Fruit fly (Drosophila melanogaster) whole organism, embryonic: ENCODE results near the gene capu.
A peak's percentile ranks its signal among the peaks of the same experiment; 100 is the strongest.

Experiments
- ATbp ChIP-seq: fragments of 200-800 bp; sonication (Bioruptor generic); optimal IDR thresholded peaks from 2 replicates; lab custom pipeline; 2017; ENCODE audit warnings: missing biosample characterization, mild to moderate bottlenecking, missing genetic modification characterization, missing genetic modification reagents
- Asciz ChIP-seq: fragments of 200-800 bp; sonication (Bioruptor generic); optimal IDR thresholded peaks from 2 replicates; lab custom pipeline; 2017; ENCODE audit warnings: missing biosample characterization, mild to moderate bottlenecking, missing genetic modification characterization, missing genetic modification reagents
- Awh ChIP-seq: fragments of 200-800 bp; sonication (Bioruptor generic); IDR thresholded peaks from 2 replicates; pipeline ENCODE4, ENCODE4 v1.3.6; 2022; ENCODE audit warnings: missing biosample characterization, missing genetic modification characterization
- CG1024 ChIP-seq: fragments of 200-800 bp; sonication (Bioruptor generic); IDR thresholded peaks from 2 replicates; pipeline ENCODE4 v1.3.6; 2022; ENCODE audit warnings: missing biosample characterization, missing genetic modification characterization
- CG11093 ChIP-seq: fragments of 200-800 bp; sonication (Bioruptor generic); IDR thresholded peaks from 3 replicates; pipeline ENCODE4 v1.3.6; 2022; ENCODE audit warnings: missing biosample characterization, missing genetic modification characterization
- CG13123 ChIP-seq: fragments of 200-800 bp; sonication (Bioruptor generic); optimal IDR thresholded peaks from 2 replicates; lab custom pipeline; 2016; ENCODE audit warnings: missing biosample characterization, missing genetic modification characterization
- CG13296 ChIP-seq: fragments of 200-800 bp; sonication (Bioruptor generic); optimal IDR thresholded peaks from 3 replicates; lab custom pipeline; 2018; ENCODE audit warnings: missing biosample characterization, mild to moderate bottlenecking, missing genetic modification characterization
- CG14050 ChIP-seq: fragments of 200-800 bp; sonication (Bioruptor generic); IDR thresholded peaks from 3 replicates; pipeline ENCODE4 v1.3.6; 2022; ENCODE audit warnings: missing biosample characterization, missing genetic modification characterization
- CG14710 ChIP-seq: fragments of 200-800 bp; sonication (Bioruptor generic); optimal IDR thresholded peaks from 3 replicates; lab custom pipeline; 2019; ENCODE audit warnings: missing biosample characterization, mild to moderate bottlenecking, missing genetic modification characterization, moderate library complexity
- CG15696 ChIP-seq: fragments of 200-800 bp; sonication (Bioruptor generic); optimal IDR thresholded peaks from 2 replicates; lab custom pipeline; 2019; ENCODE audit warnings: missing biosample characterization, mild to moderate bottlenecking, missing genetic modification characterization, moderate library complexity
- CG17568 ChIP-seq: fragments of 200-800 bp; sonication (Bioruptor generic); optimal IDR thresholded peaks from 2 replicates; lab custom pipeline; 2018; ENCODE audit warnings: missing biosample characterization, mild to moderate bottlenecking, missing genetic modification characterization, moderate library complexity
- CG2202 ChIP-seq: fragments of 200-800 bp; sonication (Bioruptor generic); optimal IDR thresholded peaks from 2 replicates; lab custom pipeline; 2018; ENCODE audit warnings: missing biosample characterization, mild to moderate bottlenecking, missing genetic modification characterization
- CG2875 ChIP-seq: fragments of 200-800 bp; sonication (Bioruptor generic); optimal IDR thresholded peaks from 2 replicates; lab custom pipeline; 2017; ENCODE audit warnings: missing biosample characterization, mild to moderate bottlenecking, missing genetic modification characterization, missing genetic modification reagents
- CG31441 ChIP-seq: fragments of 200-800 bp; sonication (Bioruptor generic); IDR thresholded peaks from 2 replicates; pipeline ENCODE4 v1.3.6; 2022; ENCODE audit warnings: missing biosample characterization, missing genetic modification characterization
- CG4424 ChIP-seq: fragments of 200-800 bp; sonication (Bioruptor generic); optimal IDR thresholded peaks from 3 replicates; lab custom pipeline; 2016; ENCODE audit warnings: missing biosample characterization, missing genetic modification characterization
- CG8924 ChIP-seq: fragments of 200-800 bp; optimal IDR thresholded peaks from 3 replicates; lab custom pipeline; 2019; ENCODE audit warnings: missing biosample characterization, mild to moderate bottlenecking, missing genetic modification characterization, moderate library complexity
- CG9727 ChIP-seq: fragments of 200-800 bp; sonication (Bioruptor generic); optimal IDR thresholded peaks from 3 replicates; lab custom pipeline; 2017; ENCODE audit warnings: missing biosample characterization, mild to moderate bottlenecking, missing genetic modification characterization
- Chrac-16 ChIP-seq: fragments of 200-800 bp; sonication (Bioruptor generic); optimal IDR thresholded peaks from 3 replicates; lab custom pipeline; 2016; ENCODE audit warnings: missing biosample characterization, missing genetic modification characterization
- Dbx ChIP-seq: fragments of 200-800 bp; sonication (Bioruptor generic); IDR thresholded peaks from 3 replicates; pipeline ENCODE4 v1.3.6; 2022; ENCODE audit warnings: missing biosample characterization, missing genetic modification characterization
- HmgZ ChIP-seq: fragments of 200-800 bp; sonication (Bioruptor generic); optimal IDR thresholded peaks from 2 replicates; lab custom pipeline; 2018; ENCODE audit warnings: missing biosample characterization, mild to moderate bottlenecking, missing genetic modification characterization
- Hsf ChIP-seq: fragments of 200-800 bp; sonication (Bioruptor generic); optimal IDR thresholded peaks from 3 replicates; lab custom pipeline; 2016; ENCODE audit warnings: missing biosample characterization, missing genetic modification characterization
- Lim3 ChIP-seq: fragments of 200-800 bp; sonication (Bioruptor generic); IDR thresholded peaks from 2 replicates; pipeline ENCODE4 v1.3.6; 2022; ENCODE audit warnings: missing biosample characterization, missing genetic modification characterization
- Myb ChIP-seq: fragments of 200-800 bp; sonication (Bioruptor generic); optimal IDR thresholded peaks from 2 replicates; lab custom pipeline; 2016; ENCODE audit warnings: missing biosample characterization, missing genetic modification characterization
- Rx ChIP-seq: fragments of 200-800 bp; sonication (Bioruptor generic); IDR thresholded peaks from 2 replicates; pipeline ENCODE4 v1.3.6; 2022; ENCODE audit warnings: missing biosample characterization, missing genetic modification characterization
- Side ChIP-seq: fragments of 200-800 bp; sonication (Bioruptor generic); optimal IDR thresholded peaks from 2 replicates; lab custom pipeline; 2016; ENCODE audit warnings: missing biosample characterization, missing genetic modification characterization
- Sox100B ChIP-seq: fragments of 200-800 bp; sonication (Bioruptor generic); optimal IDR thresholded peaks from 3 replicates; lab custom pipeline; 2018; ENCODE audit warnings: missing biosample characterization, mild to moderate bottlenecking, missing genetic modification characterization
- Spps ChIP-seq: fragments of 200-800 bp; sonication (Bioruptor generic); optimal IDR thresholded peaks from 2 replicates; lab custom pipeline; 2018; ENCODE audit warnings: missing biosample characterization, mild to moderate bottlenecking, missing genetic modification characterization
- Sry-β ChIP-seq: fragments of 200-800 bp; sonication (Bioruptor generic); optimal IDR thresholded peaks from 2 replicates; lab custom pipeline; 2018; ENCODE audit warnings: missing biosample characterization, mild to moderate bottlenecking, missing genetic modification characterization, moderate library complexity
- Xrp1 ChIP-seq: fragments of 200-800 bp; sonication (Bioruptor generic); IDR thresholded peaks from 2 replicates; pipeline ENCODE4 v1.3.6; 2022; ENCODE audit warnings: missing biosample characterization, missing genetic modification characterization
- YL-1 ChIP-seq: fragments of 200-800 bp; sonication (Bioruptor generic); optimal IDR thresholded peaks from 3 replicates; lab custom pipeline; 2017; ENCODE audit warnings: missing biosample characterization, mild to moderate bottlenecking, missing genetic modification characterization
- ara ChIP-seq: fragments of 200-800 bp; sonication (Bioruptor generic); IDR thresholded peaks from 2 replicates; pipeline ENCODE4 v1.3.6; 2022; ENCODE audit warnings: missing biosample characterization, missing genetic modification characterization
- bsh ChIP-seq, 2 experiments: fragments of 200-800 bp; sonication (Bioruptor generic); optimal IDR thresholded peaks; 2 replicates each; lab custom pipeline; 2017 to 2018; ENCODE audit warnings: mild to moderate bottlenecking in 2 of 2, missing biosample characterization in 2 of 2, missing genetic modification characterization in 2 of 2, moderate library complexity in 1 of 2
- chm ChIP-seq: fragments of 200-800 bp; sonication (Bioruptor generic); IDR thresholded peaks from 2 replicates; pipeline ENCODE4 v1.3.6; 2022; ENCODE audit warnings: missing biosample characterization, missing genetic modification characterization
- esg ChIP-seq: fragments of 200-800 bp; sonication (Bioruptor generic); conservative IDR thresholded peaks from 2 replicates; pipeline ENCODE4 v1.3.6; 2022; ENCODE audit warnings: missing biosample characterization, missing genetic modification characterization
- fd96Cb ChIP-seq: fragments of 200-800 bp; sonication (Bioruptor generic); optimal IDR thresholded peaks from 2 replicates; lab custom pipeline; 2018; ENCODE audit warnings: missing biosample characterization, mild to moderate bottlenecking, missing genetic modification characterization, moderate library complexity
- lab ChIP-seq: fragments of 200-800 bp; sonication (Bioruptor generic); optimal IDR thresholded peaks from 3 replicates; lab custom pipeline; 2017; ENCODE audit warnings: missing biosample characterization, missing genetic modification characterization, mild to moderate bottlenecking, moderate library complexity, missing genetic modification reagents
- lola ChIP-seq, 3 experiments: fragments of >200 bp in 2 of 3; fragments of 200-800 bp in 1 of 3; sonication (Bioruptor generic) in 1 of 3; optimal IDR thresholded peaks; 2 replicates each; lab custom pipeline; 2017 to 2019; ENCODE audit warnings: missing biosample characterization in 3 of 3, missing genetic modification characterization in 3 of 3, mild to moderate bottlenecking in 1 of 3, moderate library complexity in 1 of 3
- luna ChIP-seq: fragments of 200-800 bp; sonication (Bioruptor generic); optimal IDR thresholded peaks from 2 replicates; lab custom pipeline; 2016; ENCODE audit warnings: missing biosample characterization, missing genetic modification characterization
- nau ChIP-seq: fragments of 200-800 bp; sonication (Bioruptor generic); optimal IDR thresholded peaks from 3 replicates; lab custom pipeline; 2017; ENCODE audit warnings: missing biosample characterization, mild to moderate bottlenecking, missing genetic modification characterization, missing genetic modification reagents
- pb ChIP-seq: fragments of 200-800 bp; sonication (Bioruptor generic); optimal IDR thresholded peaks from 3 replicates; lab custom pipeline; 2016; ENCODE audit warnings: missing biosample characterization, missing genetic modification characterization
- pfk ChIP-seq: fragments of 200-800 bp; sonication (Bioruptor generic); optimal IDR thresholded peaks from 2 replicates; lab custom pipeline; 2018; ENCODE audit warnings: missing biosample characterization, mild to moderate bottlenecking, missing genetic modification characterization, moderate library complexity
- stwl ChIP-seq: fragments of 200-800 bp; sonication (Bioruptor generic); optimal IDR thresholded peaks from 3 replicates; lab custom pipeline; 2018; ENCODE audit warnings: missing biosample characterization, mild to moderate bottlenecking, missing genetic modification characterization, moderate library complexity
- tio ChIP-seq: fragments of 200-800 bp; sonication (Bioruptor generic); optimal IDR thresholded peaks from 2 replicates; lab custom pipeline; 2017; ENCODE audit warnings: missing biosample characterization, missing genetic modification characterization, inconsistent platforms
- ttk ChIP-seq: fragments of 200-800 bp; sonication (Bioruptor generic); IDR thresholded peaks from 2 replicates; pipeline ENCODE4 v2.1.2; 2022; ENCODE audit warnings: missing biosample characterization, missing genetic modification characterization
- z ChIP-seq: fragments of 200-800 bp; sonication (Bioruptor generic); IDR thresholded peaks from 3 replicates; pipeline ENCODE4 v1.3.6; 2022; ENCODE audit warnings: missing biosample characterization, missing genetic modification characterization
- zfh1 ChIP-seq: fragments of 200-800 bp; sonication (Bioruptor generic); IDR thresholded peaks from 3 replicates; pipeline ENCODE4 v1.3.6; 2022; ENCODE audit warnings: missing biosample characterization, missing genetic modification characterization

Gene capu

DNA sequence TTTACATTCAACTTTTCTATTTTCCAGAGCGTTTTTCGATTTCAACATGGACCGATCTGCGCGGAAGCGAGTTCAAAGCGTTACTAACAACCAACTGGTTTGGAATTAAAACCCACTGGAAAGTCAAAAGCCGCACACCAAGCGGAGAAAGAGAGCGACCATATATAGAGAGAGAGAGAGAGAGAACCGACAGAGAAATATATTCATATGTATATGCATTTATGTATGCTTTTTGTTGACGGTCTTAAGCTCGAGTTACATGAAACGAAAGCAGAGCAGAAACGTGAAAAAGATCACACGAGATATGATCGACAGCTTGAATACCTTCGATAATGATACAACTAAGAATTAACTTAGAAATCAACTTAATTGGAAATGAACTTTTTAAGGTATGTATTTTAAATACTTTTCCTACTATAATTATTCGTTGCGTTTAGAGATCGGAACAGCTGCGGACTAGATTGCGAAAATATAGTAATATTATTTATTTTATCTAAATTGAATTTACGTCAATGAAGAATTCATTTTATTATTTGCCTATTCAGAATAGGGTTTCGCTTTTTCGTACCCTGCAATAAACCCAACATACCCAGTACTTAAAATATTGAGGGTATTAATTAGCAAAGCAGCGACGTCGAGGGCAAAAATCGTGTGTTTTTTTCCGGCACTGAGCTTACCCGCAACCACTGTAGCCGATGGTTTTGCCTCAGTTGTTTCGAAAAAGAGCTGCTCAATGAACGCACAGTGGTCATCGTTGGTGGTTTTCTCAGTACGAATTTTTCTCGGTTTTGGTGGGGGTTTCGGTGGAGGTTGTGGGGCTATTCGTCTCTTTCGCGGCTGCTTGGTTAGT is 13.7 kb downstream of the capu start (continued):
- TF ChIP-seq Chrac-16 = peak; percentile 54
- 0 out of 3 replicates have a peak, but pooled peaks have one; percentile 41 for TF ChIP-seq Dbx (GFP tag; lab: Robert Waterston, UW)
- TF ChIP-seq Myb (GFP tag; lab: Kevin White, UChicago) = no peak
- TF ChIP-seq CG2202 (tag; lab: Kevin White, UChicago) = peak; percentile 4
- TF ChIP-seq tio (GFP tag; lab: Kevin White, UChicago) = peak; percentile 73
- TF ChIP-seq CG14050 (GFP tag; lab: Robert Waterston, UW) = peak; percentile 36; the same call in 2 of the 3 replicates
- no peak for TF ChIP-seq luna
- no peak for TF ChIP-seq nau (GFP tag; lab: Kevin White, UChicago)
- TF ChIP-seq zfh1 (GFP tag; lab: Robert Waterston, UW) = peak; percentile 38; the same call in 1 of the 3 replicates
- TF ChIP-seq esg (GFP tag; lab: Robert Waterston, UW) = peak; percentile 60
- peak; percentile 18 for TF ChIP-seq CG13296 (GFP tag; lab: Kevin White, UChicago)

dm6 chr2L:3888173-3888572 is 14.5 kb downstream of the capu start:
- TF ChIP-seq CG9727 (GFP tag; lab: Kevin White, UChicago) = peak; percentile 1
- no peak for TF ChIP-seq z (GFP tag; lab: Robert Waterston, UW)
- no peak for TF ChIP-seq HmgZ (tag; lab: Kevin White, UChicago)
- TF ChIP-seq Asciz (GFP tag; lab: Kevin White, UChicago) = peak; percentile 27
- TF ChIP-seq Spps (tag; lab: Kevin White, UChicago) = peak; percentile 26
- TF ChIP-seq YL-1 (GFP tag; lab: Kevin White, UChicago) = peak; percentile 19
- TF ChIP-seq lab (GFP tag; lab: Kevin White, UChicago) = peak; percentile 13
- TF ChIP-seq CG13123 (GFP tag; lab: Kevin White, UChicago) = peak; percentile 20
- no peak for TF ChIP-seq Lim3
- TF ChIP-seq CG8924 (tag; lab: Kevin White, UChicago) = peak; percentile 16
- TF ChIP-seq Chrac-16 = no peak
- peak; percentile 65; the same call in 1 of the 2 replicates for TF ChIP-seq chm (GFP tag; lab: Robert Waterston, UW)
- peak; percentile 27 for TF ChIP-seq CG15696 (tag; lab: Kevin White, UChicago)
- TF ChIP-seq pfk = peak; percentile 24
- peak; percentile 12 for TF ChIP-seq CG2202 (tag; lab: Kevin White, UChicago)
- TF ChIP-seq ATbp (GFP tag; lab: Kevin White, UChicago) = peak; percentile 76
- TF ChIP-seq ara = 0 out of 2 replicates have a peak, but pooled peaks have one; percentile 36
- TF ChIP-seq Sox100B (GFP tag; lab: Kevin White, UChicago) = peak; percentile 27
- peak; percentile 62 for TF ChIP-seq Xrp1 (GFP tag; lab: Robert Waterston, UW)
- peak; percentile 29 for TF ChIP-seq Side (GFP tag; lab: Kevin White, UChicago)
- peak; percentile 48; the same call in 1 of the 2 replicates for TF ChIP-seq Awh (GFP tag; lab: Robert Waterston, UW)
- TF ChIP-seq CG11093 (GFP tag; lab: Robert Waterston, UW) = no peak
- no peak for TF ChIP-seq ttk (GFP tag; lab: Robert Waterston, UW)
- no peak for TF ChIP-seq pb
- TF ChIP-seq stwl (tag; lab: Kevin White, UChicago) = peak; percentile 2
- TF ChIP-seq CG1024 (GFP tag; lab: Robert Waterston, UW) = 0 out of 2 replicates have a peak, but pooled peaks have one; percentile 14
- TF ChIP-seq bsh (GFP tag; optimal IDR thresholded peaks at IDR 0.05; lab: Kevin White, UChicago) = peak in 1 of 2 experiments; percentile 51
- TF ChIP-seq zfh1 (GFP tag; lab: Robert Waterston, UW) = peak; percentile 12; the same call in 1 of the 3 replicates
- TF ChIP-seq CG14710 (tag; lab: Kevin White, UChicago) = peak; percentile 38
- TF ChIP-seq CG4424 = peak; percentile 9
- peak; percentile 17 for TF ChIP-seq CG2875
- TF ChIP-seq CG17568 (GFP tag; lab: Kevin White, UChicago) = no peak
- no peak for TF ChIP-seq Hsf (GFP tag; lab: Kevin White, UChicago)
- TF ChIP-seq CG31441 = peak; percentile 19; the same call in 1 of the 2 replicates
- no peak for TF ChIP-seq fd96Cb
- TF ChIP-seq lola (GFP tag; optimal IDR thresholded peaks at IDR 0.05; lab: Kevin White, UChicago) = peak in 1 of 3 experiments; percentile 5
- TF ChIP-seq Sry-β (GFP tag; lab: Kevin White, UChicago) = no peak
- no peak for TF ChIP-seq Rx (GFP tag; lab: Robert Waterston, UW)
